Fruit fly (Drosophila melanogaster): ENCODE data around the gene ppk14.

Gene ppk14

dm6 chr2L:6338367-6338975, 16.3 kb upstream of the ppk14 start, which contains the start of the genes Pez and Cpr (continued):
- TF ChIP-seq CG15601 (tag; optimal IDR thresholded peaks at IDR 0.05) (no peak), NK7.1 (GFP tag; optimal IDR thresholded peaks at IDR 0.05) (no peak), Hsf (GFP tag; optimal IDR thresholded peaks at IDR 0.05) (peak; percentile 31), Side (GFP tag; optimal IDR thresholded peaks at IDR 0.05) (peak; percentile 47), org-1 (GFP tag; optimal IDR thresholded peaks at IDR 0.05) (no peak), CG10979 (tag; optimal IDR thresholded peaks at IDR 0.05) (no peak), CG2202 (tag; optimal IDR thresholded peaks at IDR 0.05) (no peak), cwo (GFP tag; optimal IDR thresholded peaks at IDR 0.05) (no peak), Tbp (GFP tag; optimal IDR thresholded peaks at IDR 0.05) (no peak), CG34224 (GFP tag; IDR thresholded peaks at IDR 0.05; ENCODE audit: partially characterized antibody) (peak; percentile 67), Scr (GFP tag; IDR thresholded peaks at IDR 0.05; ENCODE audit: partially characterized antibody) (peak; percentile 84), CG2889 (GFP tag; IDR thresholded peaks at IDR 0.05) (no peak), gcm2 (GFP tag; optimal IDR thresholded peaks at IDR 0.05) (no peak), sob (GFP tag; IDR thresholded peaks at IDR 0.05) (peak; percentile 71), Adf1 (GFP tag; IDR thresholded peaks at IDR 0.05) (peak; percentile 15; the same call in 1 of the 2 replicates), Sry-β (GFP tag; optimal IDR thresholded peaks at IDR 0.05) (no peak), gt (GFP tag; IDR thresholded peaks at IDR 0.05) (0 out of 2 replicates have a peak, but pooled peaks have one; percentile 25), Atf6 (GFP tag; IDR thresholded peaks at IDR 0.05) (no peak), HmgZ (tag; optimal IDR thresholded peaks at IDR 0.05) (peak; percentile 52), CG5180 (GFP tag; optimal IDR thresholded peaks at IDR 0.05) (peak; percentile 36), CG10147 (GFP tag; optimal IDR thresholded peaks at IDR 0.05) (no peak), CG9727 (GFP tag; optimal IDR thresholded peaks at IDR 0.05) (no peak), ssp (GFP tag; IDR thresholded peaks at IDR 0.05) (no peak), Dek (tag; optimal IDR thresholded peaks at IDR 0.05) (no peak), ab (GFP tag; optimal IDR thresholded peaks at IDR 0.05) (no peak), CG42726 (GFP tag; IDR thresholded peaks at IDR 0.05; ENCODE audit: partially characterized antibody) (peak; percentile 74), grau (tag; optimal IDR thresholded peaks at IDR 0.05) (no peak), danr (GFP tag; IDR thresholded peaks at IDR 0.05) (no peak), CG6683 (GFP tag; optimal IDR thresholded peaks at IDR 0.05) (no peak), CG3847 (GFP tag; IDR thresholded peaks at IDR 0.05) (peak; percentile 66), CG1529 (GFP tag; optimal IDR thresholded peaks at IDR 0.05) (no peak), trem (tag; optimal IDR thresholded peaks at IDR 0.05) (no peak), CG7372 (GFP tag; IDR thresholded peaks at IDR 0.05) (no peak), jumu (GFP tag; optimal IDR thresholded peaks at IDR 0.05) (peak; percentile 31), bowl (GFP tag; IDR thresholded peaks at IDR 0.05) (no peak), Dref (GFP tag; IDR thresholded peaks at IDR 0.05) (peak; percentile 87), CG3726 (GFP tag; IDR thresholded peaks at IDR 0.05) (no peak), onecut (GFP tag; IDR thresholded peaks at IDR 0.05) (peak; percentile 37; the same call in 1 of the 2 replicates), Stat92E (GFP tag; optimal IDR thresholded peaks at IDR 0.05) (no peak)
